Fruit fly (Drosophila melanogaster): ENCODE results near the gene Vm34Ca.
A peak's percentile ranks its signal among the peaks of the same experiment; 100 is the strongest.

dm6 chr2L:13367378-13367777 is 44.1 kb downstream of the Vm34Ca start, which contains the start of gene Tap42:
- TF ChIP-seq fkh (GFP tag; optimal IDR thresholded peaks at IDR 0.05) (no peak), CG8319 (GFP tag; optimal IDR thresholded peaks at IDR 0.05) (no peak), topi (GFP tag; optimal IDR thresholded peaks at IDR 0.05) (no peak), achi (GFP tag; optimal IDR thresholded peaks at IDR 0.05) (no peak), pdm3 (GFP tag; optimal IDR thresholded peaks at IDR 0.05) (peak; percentile 25), esn (GFP tag; optimal IDR thresholded peaks at IDR 0.05) (peak; percentile 45), ss (GFP tag; optimal IDR thresholded peaks at IDR 0.05) (no peak), Eip75B (GFP tag; optimal IDR thresholded peaks at IDR 0.05) (no peak), CG3919 (GFP tag; optimal IDR thresholded peaks at IDR 0.05) (no peak), CG8119 (GFP tag; IDR thresholded peaks at IDR 0.05) (no peak), eg (GFP tag; IDR thresholded peaks at IDR 0.05) (no peak), Sox102F (GFP tag; optimal IDR thresholded peaks at IDR 0.05) (no peak), Ets21C (GFP tag; optimal IDR thresholded peaks at IDR 0.05) (no peak), Hr39 (GFP tag; optimal IDR thresholded peaks at IDR 0.05) (no peak)
